Worm (Caenorhabditis elegans) whole organism, L4/young adult: ENCODE measurements around the gene ncl-1.

Experiments
- W03F9.2 ChIP-seq: fragments of 150-350 bp; optimal IDR thresholded peaks from 2 replicates; lab custom pipeline; 2014; ENCODE audit warnings: missing biosample characterization, missing genetic modification characterization
- dao-5 ChIP-seq: sonication (generic microtip); optimal IDR thresholded peaks from 2 replicates; lab custom pipeline; 2016; ENCODE audit warnings: missing genotype, missing genetic modification characterization, moderate library complexity, missing compliant biosample characterization
- him-1 ChIP-seq: sonication (generic microtip); optimal IDR thresholded peaks from 2 replicates; lab custom pipeline; 2016; ENCODE audit warnings: missing genotype, missing genetic modification reagents, missing genetic modification characterization, missing compliant biosample characterization

ncl-1 gene

ce11 chrIII:7723412-7724068 is 4.0 kb downstream of the ncl-1 start:
- no peak for TF ChIP-seq him-1 (tag; lab: Kevin White, UChicago)
- TF ChIP-seq W03F9.2 (tag; lab: Kevin White, UChicago): peak; percentile 37

- no peak for TF ChIP-seq W03F9.2 (tag; lab: Kevin White, UChicago)
- TF ChIP-seq him-1 (tag; lab: Kevin White, UChicago): peak; percentile 26
- no peak for TF ChIP-seq dao-5 (tag; lab: Kevin White, UChicago)
Measured at ce11 chrIII:7724433-7724832, 4.9 kb downstream of the ncl-1 start.

ce11 chrIII:7725483-7726250 is 6.1 kb downstream of the ncl-1 start:
- TF ChIP-seq W03F9.2 (tag; lab: Kevin White, UChicago) (no peak), him-1 (tag; lab: Kevin White, UChicago) (peak; percentile 7)

ce11 chrIII:7726500-7726899 is 7.0 kb downstream of the ncl-1 start:
- TF ChIP-seq him-1 (tag; lab: Kevin White, UChicago) (no peak), dao-5 (tag; lab: Kevin White, UChicago) (no peak), W03F9.2 (tag; lab: Kevin White, UChicago) (no peak)

DNA sequence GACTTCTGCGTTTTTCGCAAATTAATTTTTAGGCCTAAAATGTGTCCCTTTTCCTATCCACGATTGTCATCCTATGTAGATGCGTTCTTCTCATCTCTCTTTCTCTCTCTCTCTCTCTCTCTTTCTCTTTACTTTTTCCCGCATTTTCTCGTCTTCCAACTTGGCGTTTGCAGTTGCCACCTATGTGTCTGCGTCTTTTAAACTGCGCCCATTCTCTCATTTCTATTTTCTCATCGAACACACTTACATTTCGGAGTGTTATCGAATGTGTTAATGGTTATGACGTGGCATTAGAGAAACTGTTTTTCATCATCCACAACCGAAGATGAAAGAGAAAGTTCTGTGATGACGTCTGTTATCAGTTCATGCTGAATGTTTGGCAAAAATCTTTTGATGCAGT is 9.0 kb downstream of the ncl-1 start:
- no peak for TF ChIP-seq him-1 (tag; lab: Kevin White, UChicago)
- TF ChIP-seq W03F9.2 (tag; lab: Kevin White, UChicago): peak; percentile 37

DNA sequence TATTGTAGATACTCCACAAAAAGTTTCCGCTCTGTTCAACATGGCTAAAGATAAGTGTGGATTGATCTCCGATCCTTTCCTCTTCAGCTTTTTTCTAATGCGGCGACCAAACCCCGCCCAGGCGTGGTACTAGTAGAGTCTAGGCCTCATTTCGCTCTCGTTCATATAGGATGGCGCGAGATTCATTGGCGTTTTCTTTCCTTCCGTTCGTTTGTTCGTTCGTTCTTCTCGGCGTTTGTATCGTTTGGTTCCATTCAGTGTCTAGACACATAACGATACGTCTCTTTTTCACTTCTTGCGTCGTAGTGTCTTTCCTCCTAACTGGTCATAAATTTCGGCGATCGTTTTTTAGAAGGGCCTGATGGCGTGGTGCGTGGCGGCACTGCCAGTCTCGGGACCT is 9.5 kb downstream of the ncl-1 start:
- TF ChIP-seq dao-5 (tag; lab: Kevin White, UChicago): no peak
- TF ChIP-seq him-1 (tag; lab: Kevin White, UChicago): no peak
- no peak for TF ChIP-seq W03F9.2 (tag; lab: Kevin White, UChicago)

DNA sequence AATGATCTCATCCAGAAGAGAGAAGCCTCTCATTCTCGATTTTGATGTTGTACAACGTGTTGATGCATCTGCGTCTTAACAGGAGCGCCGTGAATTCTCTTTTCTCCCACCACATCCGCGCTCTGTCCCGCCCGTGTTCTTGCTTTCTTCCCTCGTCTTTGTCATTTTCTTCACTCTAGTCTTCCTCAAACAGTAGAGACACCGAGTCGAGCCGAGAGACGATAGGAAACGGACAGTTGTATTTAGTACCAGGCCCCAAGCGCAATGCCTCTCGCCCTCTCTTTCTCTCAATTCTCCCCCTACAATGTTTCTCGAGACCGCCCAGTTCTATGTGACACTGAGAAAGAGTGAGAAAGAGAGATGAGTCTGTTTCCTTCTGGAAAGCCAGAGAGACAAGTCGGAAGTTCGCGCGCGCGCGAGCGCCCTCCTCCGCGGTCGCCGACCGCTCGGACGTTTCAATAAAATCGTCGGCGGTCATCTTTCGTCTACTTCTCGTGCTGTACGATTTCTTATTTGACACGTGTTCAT is 10.1 kb downstream of the ncl-1 start, which contains the start of gene ZK112.4:
Gene ZK112.4, minus strand, starts transcription at position 478 of the 528 bp plus-strand sequence.
- no peak for TF ChIP-seq W03F9.2 (tag; lab: Kevin White, UChicago)
- TF ChIP-seq dao-5 (tag; lab: Kevin White, UChicago): peak; percentile 3
- TF ChIP-seq him-1 (tag; lab: Kevin White, UChicago): peak; percentile 72

DNA sequence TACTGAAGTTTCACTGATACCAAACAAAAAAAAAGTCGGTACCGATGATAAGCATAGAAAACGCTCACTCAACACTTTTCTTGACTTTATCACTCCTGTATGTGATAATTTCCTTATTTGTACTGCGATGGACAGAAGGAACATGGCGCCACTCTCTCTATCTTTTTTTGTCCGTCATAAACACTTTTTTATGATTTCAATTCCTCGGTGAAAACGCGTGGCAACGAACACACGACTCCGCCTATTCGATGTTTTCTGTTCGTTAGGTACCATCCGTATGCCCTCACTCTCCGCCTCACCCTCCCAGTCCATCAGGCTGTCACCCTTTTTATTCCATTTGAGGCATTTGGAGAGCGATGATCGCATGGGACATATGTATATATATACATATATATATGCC is 10.8 kb downstream of the ncl-1 start:
- TF ChIP-seq dao-5 (tag; lab: Kevin White, UChicago) (no peak), W03F9.2 (tag; lab: Kevin White, UChicago) (no peak), him-1 (tag; lab: Kevin White, UChicago) (no peak)

DNA sequence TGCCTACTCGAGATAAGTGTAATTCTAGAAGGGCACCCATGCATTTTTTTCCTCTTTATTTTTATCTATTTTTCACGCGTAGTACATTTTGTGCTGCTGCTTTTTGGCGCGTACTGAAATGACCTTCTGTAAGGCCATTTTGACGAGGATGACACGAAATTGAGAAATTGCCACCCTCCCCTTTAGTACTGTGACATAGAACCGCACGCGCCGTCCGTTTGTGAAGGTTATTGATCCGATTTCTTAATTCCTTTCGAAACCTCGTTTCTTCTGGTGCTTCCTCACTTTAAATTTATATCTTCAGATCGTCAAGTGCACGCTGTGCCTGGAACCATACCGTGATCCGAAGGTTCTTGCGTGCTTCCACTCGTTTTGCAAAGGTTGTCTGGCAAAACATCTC is 11.6 kb downstream of the ncl-1 start:
- TF ChIP-seq W03F9.2 (tag; lab: Kevin White, UChicago): no peak
- TF ChIP-seq dao-5 (tag; lab: Kevin White, UChicago): no peak
- no peak for TF ChIP-seq him-1 (tag; lab: Kevin White, UChicago)

- TF ChIP-seq him-1 (tag; lab: Kevin White, UChicago) (no peak), dao-5 (tag; lab: Kevin White, UChicago) (no peak), W03F9.2 (tag; lab: Kevin White, UChicago) (no peak)
Measured at ce11 chrIII:7733563-7733962, 14.0 kb downstream of the ncl-1 start.

DNA sequence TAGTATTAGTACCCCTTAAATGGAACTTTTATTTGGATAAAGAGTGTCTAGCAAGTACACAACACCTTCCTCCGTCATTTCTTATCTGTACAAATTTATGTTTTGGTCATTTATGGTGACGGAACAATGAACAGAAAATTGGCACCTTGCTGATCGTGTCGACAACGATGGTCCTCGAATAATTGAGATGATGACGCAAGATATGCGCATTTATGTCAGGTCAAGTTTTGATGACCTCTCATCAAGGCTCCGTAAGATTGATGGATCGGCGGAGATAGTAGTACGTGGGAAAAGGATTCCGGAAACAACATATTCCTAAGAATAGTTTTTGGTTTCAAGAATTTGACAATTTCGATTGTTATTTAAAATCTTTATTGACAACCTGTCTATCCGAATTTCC is 14.6 kb downstream of the ncl-1 start:
- TF ChIP-seq him-1 (tag; lab: Kevin White, UChicago): no peak
- no peak for TF ChIP-seq dao-5 (tag; lab: Kevin White, UChicago)
- no peak for TF ChIP-seq W03F9.2 (tag; lab: Kevin White, UChicago)

DNA sequence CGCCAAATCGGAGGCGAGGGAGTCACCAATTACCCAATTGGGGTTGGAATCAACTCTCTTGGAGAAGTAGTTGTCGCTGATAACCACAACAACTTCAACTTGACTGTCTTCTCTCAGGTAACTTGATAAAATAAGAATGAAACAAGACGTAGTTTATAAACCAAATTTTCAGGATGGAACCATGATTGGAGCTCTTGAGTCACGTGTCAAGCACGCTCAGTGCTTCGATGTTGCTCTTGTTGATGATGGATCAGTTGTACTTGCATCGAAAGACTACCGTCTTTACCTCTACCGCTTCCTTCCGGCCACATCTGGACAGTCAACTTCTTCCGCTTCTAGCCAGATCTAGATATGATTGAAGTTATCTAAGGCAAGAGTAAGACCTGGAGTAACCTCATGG is 16.5 kb downstream of the ncl-1 start:
- TF ChIP-seq W03F9.2 (tag; lab: Kevin White, UChicago) (no peak), him-1 (tag; lab: Kevin White, UChicago) (no peak), dao-5 (tag; lab: Kevin White, UChicago) (no peak)

- TF ChIP-seq him-1 (tag; lab: Kevin White, UChicago): no peak
- TF ChIP-seq W03F9.2 (tag; lab: Kevin White, UChicago): no peak
- TF ChIP-seq dao-5 (tag; lab: Kevin White, UChicago): no peak
Measured at ce11 chrIII:7736806-7737205, 17.3 kb downstream of the ncl-1 start.
